Fruit fly (Drosophila melanogaster): ENCODE results near the gene CG15646.

The CG15646 gene

DNA sequence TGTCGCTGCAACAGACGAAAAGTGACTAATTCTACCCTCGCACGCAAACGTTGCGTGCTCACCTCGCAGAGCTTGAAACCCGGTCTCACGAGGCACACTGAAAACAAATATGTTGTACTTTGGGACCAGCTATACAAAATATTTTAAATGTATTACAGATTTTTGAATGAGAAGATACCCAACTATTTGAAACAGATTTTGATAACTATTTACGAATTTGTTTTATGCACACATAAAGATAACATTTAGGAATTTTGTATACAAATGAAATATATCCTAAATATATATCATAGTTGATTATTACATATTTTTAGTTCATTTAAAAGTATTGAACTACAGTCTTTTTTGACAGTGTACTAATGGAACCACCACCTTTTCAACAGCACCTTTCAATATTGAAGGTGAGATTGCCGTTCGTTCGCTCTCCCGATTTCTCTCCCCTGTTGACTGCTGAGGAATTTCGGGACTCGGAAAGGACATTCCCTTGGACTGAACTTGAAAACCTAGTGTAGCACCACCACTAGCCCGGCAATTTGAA lies at the start of gene CG15646:
Gene CG15646 (minus strand): TSS at position 4 of the 538 bp plus-strand sequence.
- no peak for TF ChIP-seq noc (tag; optimal IDR thresholded peaks at IDR 0.05)

DNA sequence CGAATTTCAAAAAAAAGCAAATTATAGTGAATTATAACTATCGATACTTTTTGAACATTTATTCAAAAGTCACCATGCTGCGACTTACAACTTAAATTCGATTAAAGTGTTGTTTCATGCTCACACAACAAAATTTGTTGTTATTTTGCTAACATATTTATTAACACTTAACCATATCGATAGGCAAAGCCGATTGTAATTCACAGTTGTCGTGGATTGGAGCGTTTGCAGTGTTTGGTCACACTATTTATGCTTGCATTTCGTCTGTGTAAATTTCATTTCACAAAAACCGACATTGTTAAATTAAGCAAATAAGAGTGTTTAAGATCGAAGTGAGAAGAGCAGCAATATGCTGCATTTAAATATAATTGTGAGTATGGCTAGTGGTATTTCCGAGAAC lies 41.6 kb upstream of the CG15646 start, which contains the start of gene HUWE1:
Gene HUWE1 (plus strand): TSS at position 220 of the 400 bp plus-strand sequence.
- no peak for TF ChIP-seq noc (tag; optimal IDR thresholded peaks at IDR 0.05)

DNA sequence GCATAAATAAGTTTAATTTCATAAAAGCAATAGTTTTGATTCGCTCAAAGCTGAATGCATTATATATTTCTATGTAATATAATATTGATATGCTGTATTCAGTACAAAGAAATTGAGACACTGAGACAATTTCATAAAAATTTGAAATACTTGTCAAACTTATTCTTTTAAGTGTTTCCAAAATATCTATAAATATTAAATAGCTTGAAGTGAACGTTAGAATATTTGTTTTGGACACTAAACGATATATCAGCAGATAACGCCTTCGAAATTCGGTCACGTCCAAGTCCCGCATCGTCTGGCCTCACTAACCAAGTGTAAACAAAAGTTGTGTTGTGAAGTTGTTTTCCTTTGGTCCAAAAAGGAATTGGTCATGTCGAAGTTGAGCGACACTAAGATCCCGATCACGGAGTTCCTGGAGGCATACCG lies 39.9 kb upstream of the CG15646 start:
- TF ChIP-seq noc (tag; optimal IDR thresholded peaks at IDR 0.05) = no peak

DNA sequence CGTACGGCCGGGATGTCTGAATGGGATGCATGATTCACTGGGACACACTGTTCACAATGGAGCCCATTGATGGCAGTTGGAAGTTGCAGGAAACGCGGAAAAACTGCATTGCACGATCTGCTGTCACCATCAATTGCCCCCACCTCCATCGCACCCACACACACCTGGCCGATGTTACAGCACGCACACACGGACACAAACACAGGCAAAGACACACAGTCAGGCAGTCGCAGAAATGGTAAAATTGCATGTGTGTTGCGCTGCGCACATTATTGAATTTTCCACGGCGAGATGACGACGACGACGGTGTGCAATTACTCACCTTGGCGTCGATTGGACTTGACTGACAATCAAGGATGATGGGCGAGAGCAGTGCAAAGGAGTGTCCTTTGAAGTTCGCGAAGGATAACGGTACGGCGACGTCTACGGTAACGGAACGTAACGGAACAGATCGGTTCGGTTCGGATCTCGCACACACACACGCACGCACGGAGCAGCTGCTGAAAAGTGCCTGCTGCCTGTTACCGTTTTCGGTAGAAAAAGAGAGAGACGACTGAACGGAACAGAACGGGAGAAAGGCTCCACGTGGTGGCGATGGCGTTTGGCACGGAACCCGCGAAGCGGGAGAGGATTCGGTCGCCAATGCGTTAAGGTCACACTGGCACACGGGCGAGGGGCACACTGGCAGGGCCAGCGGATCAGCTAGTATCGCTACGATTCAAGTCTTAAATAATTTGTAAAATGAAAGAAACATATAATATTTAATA lies 39.3 kb upstream of the CG15646 start, which contains the start of the genes CG9281 and CG15601:
Gene CG9281 (minus strand): TSS at position 556 of the 767 bp plus-strand sequence.
Gene CG15601 (plus strand): TSS at position 664 of the 767 bp plus-strand sequence.
- no peak for TF ChIP-seq noc (tag; optimal IDR thresholded peaks at IDR 0.05)

DNA sequence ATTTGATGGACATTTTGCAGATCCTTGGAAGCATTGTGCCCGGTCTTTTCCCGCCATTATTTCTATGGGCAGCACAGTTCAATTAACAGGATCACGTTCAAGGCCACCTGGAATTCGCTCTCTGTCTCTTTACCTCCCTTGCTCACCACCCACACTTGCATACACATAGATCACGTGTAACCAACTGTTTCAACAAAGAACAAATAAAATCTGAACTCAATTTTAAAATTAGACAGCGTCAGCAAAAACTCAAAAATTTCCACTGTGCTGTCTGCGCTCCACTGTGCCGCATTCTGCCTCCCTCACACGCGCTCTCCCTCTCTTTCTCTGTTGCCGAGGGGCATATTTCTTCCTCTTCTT lies 38.8 kb upstream of the CG15646 start:
- TF ChIP-seq noc (tag; optimal IDR thresholded peaks at IDR 0.05) = no peak

DNA sequence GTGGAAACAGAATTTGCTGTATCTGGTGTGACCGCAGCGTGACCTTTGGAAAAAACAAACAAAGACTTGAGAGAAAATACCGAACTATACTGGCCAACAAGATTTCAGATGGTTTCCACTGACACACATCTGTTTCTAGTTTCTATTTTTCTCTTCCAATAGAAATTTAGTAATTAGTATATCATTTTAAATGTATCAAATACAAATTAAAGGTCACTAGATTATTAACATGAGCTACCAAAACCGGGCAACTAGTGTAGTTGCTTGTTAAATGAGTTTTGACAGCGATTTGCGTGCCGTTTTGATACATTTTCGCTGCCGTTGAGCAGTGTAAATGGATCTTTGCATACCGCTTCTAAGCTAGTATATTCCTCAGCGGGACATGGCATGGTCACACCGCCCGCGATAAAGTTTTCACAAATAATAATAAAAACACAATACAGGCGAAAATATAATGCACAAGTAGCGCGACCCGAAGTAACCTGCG lies 32.9 kb upstream of the CG15646 start, which contains the start of the genes Pis and Hap40:
Gene Pis (minus strand): TSS at position 51 of the 487 bp plus-strand sequence.
Gene Hap40 (plus strand): TSS at position 406 of the 487 bp plus-strand sequence.
- TF ChIP-seq noc (tag; optimal IDR thresholded peaks at IDR 0.05) = peak; percentile 38

DNA sequence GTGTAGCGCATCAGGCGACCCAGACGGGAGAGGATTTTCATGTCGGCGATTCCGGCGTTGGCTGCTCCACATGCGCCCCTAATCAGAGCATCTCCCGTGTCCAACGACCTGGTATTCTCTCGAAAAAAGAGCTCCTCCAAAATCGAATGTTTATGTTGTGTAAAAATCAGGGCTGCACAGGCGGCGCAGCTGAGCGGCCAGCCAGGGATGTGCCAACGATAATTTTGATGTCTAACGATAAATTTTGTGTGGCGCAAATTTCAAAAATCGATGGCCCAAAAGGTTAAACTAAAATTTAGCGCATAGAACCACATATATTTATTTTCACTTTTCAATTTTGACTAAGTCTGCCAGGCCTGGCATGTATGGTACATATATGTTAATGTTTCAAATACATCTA lies 30.2 kb upstream of the CG15646 start, which contains the start of gene CG9240:
Gene CG9240 (minus strand): TSS at position 213 of the 400 bp plus-strand sequence.
- no peak for TF ChIP-seq noc (tag; optimal IDR thresholded peaks at IDR 0.05)

DNA sequence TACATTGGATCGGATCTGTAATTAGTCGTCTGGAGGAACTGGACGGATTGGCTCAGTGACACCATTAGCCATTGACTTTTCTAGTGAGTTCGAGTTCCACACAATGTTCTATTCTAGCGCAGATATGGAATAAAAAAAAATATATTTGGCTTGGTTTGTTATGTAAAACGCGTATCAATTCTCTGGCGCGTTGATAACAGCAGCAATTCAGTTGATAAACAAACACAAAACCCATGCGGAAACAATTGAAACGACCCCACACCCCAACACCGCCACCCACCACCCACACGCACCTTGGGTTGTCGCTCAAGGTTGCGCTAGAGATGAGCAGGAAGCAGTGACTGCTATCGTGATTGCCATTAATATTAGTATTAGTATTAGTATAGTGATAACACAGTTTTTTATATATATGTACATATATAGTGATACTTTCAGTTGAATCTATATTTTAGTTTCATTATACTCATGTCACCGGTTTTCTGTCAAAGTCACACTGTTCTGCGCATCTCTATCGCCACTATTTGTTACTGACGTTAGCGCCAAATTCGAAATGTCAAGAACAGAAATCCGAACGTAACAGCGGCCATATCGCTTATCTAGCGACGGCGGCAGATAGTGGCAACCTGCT lies 26.9 kb upstream of the CG15646 start:
- peak; percentile 94 for TF ChIP-seq noc (tag; optimal IDR thresholded peaks at IDR 0.05)

DNA sequence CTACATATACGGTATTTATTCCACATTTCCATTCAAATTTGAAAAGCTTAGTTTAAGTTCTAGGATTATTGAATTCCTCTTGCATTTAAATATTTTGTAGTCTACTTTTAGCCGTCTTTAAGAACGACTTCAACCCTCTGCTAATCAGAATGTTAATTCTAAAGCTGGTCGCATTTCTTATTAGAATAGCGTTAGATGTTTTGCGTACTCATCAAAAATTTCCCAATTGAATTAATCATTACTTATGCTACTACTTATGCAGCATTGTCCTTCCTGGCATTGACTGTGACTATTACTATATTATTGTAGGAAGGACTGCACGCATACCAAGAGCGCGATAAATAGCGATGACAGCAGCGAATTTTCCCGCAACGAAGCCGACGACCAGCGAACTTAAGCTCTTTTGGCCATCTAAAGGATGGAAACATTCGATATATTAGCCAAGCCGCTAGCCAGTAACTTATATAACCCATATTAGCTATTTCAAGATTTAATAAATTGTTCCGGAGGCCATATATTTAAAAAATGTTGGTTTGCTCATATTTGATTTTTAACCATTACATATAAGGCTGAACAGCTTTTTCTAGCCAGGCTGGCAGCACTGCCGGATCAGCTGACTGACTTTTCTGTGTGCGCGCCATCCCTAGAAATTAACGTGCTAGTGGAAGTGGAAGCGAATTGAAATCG lies 26.2 kb upstream of the CG15646 start, which contains the start of gene CG8128:
Gene CG8128 (plus strand): TSS at position 641 of the 687 bp plus-strand sequence.
- TF ChIP-seq noc (tag; optimal IDR thresholded peaks at IDR 0.05) = no peak

DNA sequence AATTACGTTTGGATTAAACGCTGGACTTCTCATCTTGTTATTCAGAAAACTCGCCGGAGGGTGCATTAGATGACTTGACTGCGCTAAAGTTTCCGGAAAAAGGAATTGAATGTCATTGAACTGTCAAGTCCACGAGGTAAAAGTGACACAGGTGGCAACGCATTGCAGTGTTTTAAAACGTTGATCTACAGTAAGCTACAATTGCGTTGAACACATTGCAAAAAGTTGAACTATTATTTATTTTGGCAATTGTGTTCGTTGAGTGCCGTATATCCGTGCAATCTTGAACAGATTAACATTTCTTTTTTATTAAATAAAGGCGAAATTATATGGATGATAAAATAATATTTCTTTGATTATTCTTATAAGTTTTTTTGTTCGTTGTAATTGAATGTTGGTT lies 17.9 kb upstream of the CG15646 start, which contains the start of gene CG15599:
Gene CG15599 (minus strand): TSS at position 101 of the 400 bp plus-strand sequence.
- TF ChIP-seq noc (tag; optimal IDR thresholded peaks at IDR 0.05) = no peak

DNA sequence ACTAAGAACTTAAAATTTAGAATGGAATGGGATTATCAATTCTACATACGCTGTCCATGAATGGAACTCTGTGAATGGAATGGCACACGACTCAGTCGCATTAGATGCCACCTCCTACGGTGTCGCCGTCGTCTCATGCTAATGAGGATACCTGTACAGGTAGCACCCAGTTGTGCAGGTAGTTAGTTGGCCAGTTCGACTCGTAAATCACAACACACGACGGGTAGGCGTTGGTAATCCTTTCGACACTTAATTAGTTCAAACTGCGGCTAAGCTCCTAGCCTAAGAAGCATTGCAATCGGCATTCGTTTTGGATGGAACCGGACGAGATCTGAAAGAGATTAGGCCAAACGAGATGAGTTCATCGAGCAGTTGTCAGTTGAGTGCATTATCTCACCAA lies 13.6 kb upstream of the CG15646 start:
- no peak for TF ChIP-seq noc (tag; optimal IDR thresholded peaks at IDR 0.05)

DNA sequence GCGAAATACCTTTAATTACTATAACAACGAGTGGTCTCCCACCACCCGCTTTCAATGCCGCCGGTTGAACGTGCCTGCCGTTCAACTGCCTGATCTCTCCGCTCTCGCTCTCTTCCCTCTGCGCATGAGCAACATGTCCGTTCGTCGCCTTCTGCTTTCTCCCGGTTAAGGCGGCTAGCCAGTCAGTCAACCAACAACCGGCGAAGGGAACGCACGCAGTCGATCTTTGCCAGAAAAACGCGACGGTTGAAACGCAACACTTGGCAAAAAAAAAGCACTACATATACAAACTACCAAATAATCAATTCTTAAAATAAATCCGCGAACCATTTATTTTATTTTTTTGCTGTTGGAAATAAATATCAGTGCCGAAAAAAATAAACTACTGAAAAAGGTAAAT lies 4.5 kb upstream of the CG15646 start, which contains the start of gene CG12708:
Gene CG12708 (plus strand): TSS at position 183 of the 400 bp plus-strand sequence.
- no peak for TF ChIP-seq noc (tag; optimal IDR thresholded peaks at IDR 0.05)

DNA sequence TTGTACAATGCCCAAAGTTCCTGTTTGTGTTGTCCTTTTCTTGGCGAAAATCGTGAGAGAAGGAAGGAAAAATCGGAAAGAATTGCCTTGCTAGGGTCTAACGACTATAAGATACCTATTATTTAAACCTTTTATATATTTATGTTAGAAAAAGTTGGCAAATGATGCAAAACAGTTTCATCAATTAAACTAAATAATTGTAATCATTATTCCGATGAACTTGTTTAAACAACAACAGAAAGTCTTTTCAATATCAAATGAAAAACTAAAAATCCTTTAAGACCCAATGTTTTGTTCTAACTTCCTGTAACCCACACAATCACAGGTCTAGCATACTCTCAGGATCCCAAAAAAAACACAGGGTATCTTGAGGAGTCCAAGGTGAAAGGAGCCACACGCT lies 3.5 kb upstream of the CG15646 start:
- TF ChIP-seq noc (tag; optimal IDR thresholded peaks at IDR 0.05) = no peak

DNA sequence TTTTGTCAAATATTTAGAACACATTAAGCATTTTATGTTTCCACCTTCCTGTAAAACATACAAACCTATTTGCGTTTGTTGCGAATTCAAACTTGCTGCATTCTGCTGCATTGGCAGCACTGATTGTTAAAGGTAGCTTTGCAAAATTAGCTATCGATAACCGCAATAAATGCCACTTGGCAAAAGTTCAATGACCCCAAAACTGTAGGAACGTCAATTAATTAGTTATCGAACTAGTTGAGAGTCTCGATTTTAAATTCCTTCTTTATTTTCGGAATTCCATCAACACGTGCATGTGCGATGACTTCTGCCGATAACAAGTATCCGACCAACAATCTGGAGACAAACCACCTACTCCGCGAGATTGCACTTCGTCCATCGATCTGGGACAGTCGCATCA lies 8.5 kb downstream of the CG15646 start, which contains the start of gene CG8119:
Gene CG8119 (plus strand): TSS at position 301 of the 400 bp plus-strand sequence.
- no peak for TF ChIP-seq noc (tag; optimal IDR thresholded peaks at IDR 0.05)

DNA sequence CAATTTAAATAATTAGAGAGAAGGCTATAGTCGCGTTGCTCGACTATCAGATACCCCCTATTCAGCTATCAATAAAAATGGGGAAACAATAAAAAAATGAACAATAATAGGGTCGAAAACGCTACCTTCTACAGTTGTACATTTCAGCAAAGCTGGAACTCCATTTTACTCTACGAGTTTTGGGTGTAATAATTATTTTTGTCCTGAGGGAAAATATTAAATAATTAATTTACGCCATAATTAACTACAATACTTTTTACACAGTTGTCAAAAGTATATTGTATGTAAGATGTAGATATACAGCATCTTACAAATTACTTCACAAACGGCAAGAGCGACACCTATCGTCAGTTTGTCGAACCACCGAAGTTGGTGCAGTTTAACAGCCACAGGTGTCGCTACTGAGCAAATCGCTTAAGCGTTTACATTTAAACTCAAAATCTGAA lies 17.4 kb downstream of the CG15646 start:
- no peak for TF ChIP-seq noc (tag; optimal IDR thresholded peaks at IDR 0.05)
